Fruit fly (Drosophila melanogaster): ENCODE measurements around the gene CG8745.

dm6 chr3L:13884460-13885056, 17.9 kb upstream of the CG8745 start:
- no peak for TF ChIP-seq Pif1B (GFP tag; optimal IDR thresholded peaks at IDR 0.05)
- no peak for TF ChIP-seq CG17806 (tag; optimal IDR thresholded peaks at IDR 0.05)
- no peak for TF ChIP-seq CG8159 (tag; optimal IDR thresholded peaks at IDR 0.05)
